Fruit fly (Drosophila melanogaster): ENCODE measurements around the gene PolrMT.
A peak's percentile ranks its signal among the peaks of the same experiment; 100 is the strongest.

PolrMT gene

DNA sequence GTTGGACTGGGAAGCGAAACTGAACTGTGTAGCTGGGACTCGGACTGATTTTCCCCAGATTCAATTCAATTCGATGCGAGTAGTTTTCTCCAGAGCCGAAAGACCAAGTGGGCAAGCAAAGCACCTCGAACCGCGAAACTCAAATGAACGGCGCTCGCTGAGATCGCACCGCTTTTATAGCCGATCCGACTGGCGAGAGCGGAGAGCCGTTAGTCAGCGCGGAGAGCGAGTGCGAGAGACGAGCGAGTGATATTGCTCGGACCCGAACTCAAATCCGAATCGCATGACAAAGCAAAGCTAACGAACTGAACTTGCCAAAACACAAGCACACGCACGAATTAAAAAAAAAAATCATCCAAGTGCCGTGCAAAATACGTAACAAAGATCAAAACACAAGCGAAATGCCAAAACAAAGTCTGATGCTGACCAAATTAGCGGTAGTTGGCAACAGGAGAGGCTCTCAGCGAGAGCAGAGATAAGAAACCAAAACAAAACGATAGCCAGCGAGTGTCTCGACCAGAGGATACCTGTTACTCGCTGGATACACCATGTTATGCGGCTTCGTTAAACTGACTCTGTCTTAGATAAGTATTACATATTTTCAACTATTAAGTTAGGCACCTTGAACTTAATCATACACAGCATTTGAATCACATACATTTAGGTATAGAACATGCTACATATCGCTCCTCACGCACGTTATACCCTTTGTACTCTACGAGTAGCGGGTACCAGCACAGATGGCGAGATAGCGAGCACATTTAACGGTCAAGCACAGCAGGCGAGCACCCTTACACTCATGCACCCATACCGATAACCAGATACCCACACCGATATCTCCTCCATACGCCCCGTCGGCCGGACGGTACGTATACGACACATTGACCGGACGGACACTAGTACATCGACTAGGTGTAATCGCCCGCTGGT is 11.0 kb upstream of the PolrMT start (continued):
- no peak for TF ChIP-seq CG2199 (GFP tag; IDR thresholded peaks at IDR 0.05)
- peak; percentile 54 for TF ChIP-seq CG10654 (GFP tag; optimal IDR thresholded peaks at IDR 0.05)
- TF ChIP-seq CG12744 (GFP tag; optimal IDR thresholded peaks at IDR 0.05): peak; percentile 28
- TF ChIP-seq Atf-2 (GFP tag; optimal IDR thresholded peaks at IDR 0.05): peak; percentile 57
- TF ChIP-seq p53 (GFP tag; optimal IDR thresholded peaks at IDR 0.05): no peak
- TF ChIP-seq oc (tag; optimal IDR thresholded peaks at IDR 0.05): no peak
- peak; percentile 48 for TF ChIP-seq CG1233 (GFP tag; optimal IDR thresholded peaks at IDR 0.05)
- peak; percentile 54; the same call in 2 of the 3 replicates for TF ChIP-seq CG11093 (GFP tag; IDR thresholded peaks at IDR 0.05)
- TF ChIP-seq yki (optimal IDR thresholded peaks at IDR 0.05): no peak
- peak; percentile 55 for TF ChIP-seq CG15514 (GFP tag; optimal IDR thresholded peaks at IDR 0.05)
- TF ChIP-seq crp (GFP tag; optimal IDR thresholded peaks at IDR 0.05): peak in 1 of 2 experiments; percentile 14
- TF ChIP-seq sna (GFP tag; IDR thresholded peaks at IDR 0.05; ENCODE audit: partially characterized antibody): no peak
- no peak for TF ChIP-seq Sin3A (optimal IDR thresholded peaks at IDR 0.05)
- no peak for TF ChIP-seq NC2β (GFP tag; optimal IDR thresholded peaks at IDR 0.05)
- no peak for TF ChIP-seq crc (GFP tag; optimal IDR thresholded peaks at IDR 0.05)
- TF ChIP-seq Asciz (GFP tag; optimal IDR thresholded peaks at IDR 0.05): peak; percentile 57
- no peak for TF ChIP-seq Dp (GFP tag; optimal IDR thresholded peaks at IDR 0.05)
- no peak for TF ChIP-seq sima (GFP tag; optimal IDR thresholded peaks at IDR 0.05)
- TF ChIP-seq CG14441 (GFP tag; IDR thresholded peaks at IDR 0.05): peak; percentile 84
- peak; percentile 77 for TF ChIP-seq Dip3 (GFP tag; optimal IDR thresholded peaks at IDR 0.05)
- no peak for TF ChIP-seq pzg (GFP tag; optimal IDR thresholded peaks at IDR 0.05)
- peak in 1 of 2 experiments; percentile 65 for TF ChIP-seq chif (GFP tag; optimal IDR thresholded peaks at IDR 0.05)
- TF ChIP-seq Lhr (GFP tag; optimal IDR thresholded peaks at IDR 0.05): no peak
- TF ChIP-seq CG3995 (GFP tag; optimal IDR thresholded peaks at IDR 0.05): peak; percentile 41
- TF ChIP-seq bab2 (GFP tag; optimal IDR thresholded peaks at IDR 0.05): peak; percentile 51
- peak; percentile 87 for TF ChIP-seq CG14014 (GFP tag; IDR thresholded peaks at IDR 0.05)
- no peak for TF ChIP-seq TFAM (GFP tag; optimal IDR thresholded peaks at IDR 0.05)
- TF ChIP-seq CG15601 (tag; optimal IDR thresholded peaks at IDR 0.05): no peak
- TF ChIP-seq tx (GFP tag; optimal IDR thresholded peaks at IDR 0.05): peak; percentile 59
- peak; percentile 72 for TF ChIP-seq peb (GFP tag; IDR thresholded peaks at IDR 0.05)
- TF ChIP-seq CG9797 (GFP tag; optimal IDR thresholded peaks at IDR 0.05): no peak
- TF ChIP-seq bcd (GFP tag; optimal IDR thresholded peaks at IDR 0.05): peak; percentile 61
- TF ChIP-seq bbx (GFP tag; IDR thresholded peaks at IDR 0.05; ENCODE audit: partially characterized antibody): peak; percentile 20; the same call in 1 of the 2 replicates
- peak; percentile 40 for TF ChIP-seq CG8089 (GFP tag; optimal IDR thresholded peaks at IDR 0.05)
- TF ChIP-seq Nf-YC (tag; optimal IDR thresholded peaks at IDR 0.05): peak; percentile 6
- peak; percentile 52 for TF ChIP-seq gcm (GFP tag; optimal IDR thresholded peaks at IDR 0.05)
- TF ChIP-seq Meics (GFP tag; optimal IDR thresholded peaks at IDR 0.05): peak; percentile 80
- peak; percentile 68 for TF ChIP-seq CG6854 (GFP tag; optimal IDR thresholded peaks at IDR 0.05)
- TF ChIP-seq CG34376 (GFP tag; optimal IDR thresholded peaks at IDR 0.05): peak; percentile 55
- TF ChIP-seq Ssrp (tag; optimal IDR thresholded peaks at IDR 0.05): peak; percentile 44
- peak; percentile 63 for TF ChIP-seq fd96Cb (tag; optimal IDR thresholded peaks at IDR 0.05)
- peak; percentile 51 for TF ChIP-seq tio (GFP tag; optimal IDR thresholded peaks at IDR 0.05)
- no peak for TF ChIP-seq Elba2 (GFP tag; optimal IDR thresholded peaks at IDR 0.05)
- TF ChIP-seq abd-A (tag; optimal IDR thresholded peaks at IDR 0.05): no peak
- peak; percentile 94 for TF ChIP-seq CG2120 (GFP tag; optimal IDR thresholded peaks at IDR 0.05)
- no peak for TF ChIP-seq CG12236 (GFP tag; optimal IDR thresholded peaks at IDR 0.05)
- TF ChIP-seq run (tag; optimal IDR thresholded peaks at IDR 0.05): no peak
- peak; percentile 83 for TF ChIP-seq CG32532 (GFP tag; IDR thresholded peaks at IDR 0.05)
- peak; percentile 65 for TF ChIP-seq CG2712 (tag; optimal IDR thresholded peaks at IDR 0.05)
